In the genomic region with DNA sequence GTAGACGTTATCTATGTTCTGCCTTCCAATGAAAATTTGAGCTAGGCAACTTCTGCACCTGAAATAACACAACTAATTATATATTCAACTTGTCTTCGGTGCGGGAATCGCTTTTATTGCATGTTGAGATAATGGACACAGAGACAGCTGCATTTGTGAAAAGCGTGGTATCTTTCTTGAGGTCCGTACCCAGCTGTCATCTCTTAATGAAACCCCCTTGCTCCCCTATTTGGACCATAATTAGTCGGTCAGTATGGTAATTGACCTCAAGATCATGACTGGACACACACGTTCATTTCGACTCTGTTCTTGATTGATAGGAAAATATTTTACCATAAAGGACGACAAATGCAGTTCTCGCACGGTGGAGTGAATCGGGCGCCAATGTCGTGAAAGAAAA, we compare ENCODE assay signal across 2 worm cellular contexts.
A peak's percentile ranks its signal among the peaks of the same experiment; 100 is the strongest.
TF ChIP-seq lines count a peak whose summit lies in the region.

No protein-coding gene starts in this region.

TF ChIP-seq in whole organism, late embryonic, 69 proteins besides CTCF, POLR2A, EP300 and RAD21:
- TF ChIP-seq ceh-14 (tag; optimal IDR thresholded peaks at IDR 0.05; lab: Kevin White, UChicago): no peak
- peak; percentile 3 for TF ChIP-seq unc-42 (tag; optimal IDR thresholded peaks at IDR 0.05; lab: Kevin White, UChicago)
- TF ChIP-seq unc-55 (GFP tag; optimal IDR thresholded peaks at IDR 0.05; lab: Kevin White, UChicago): no peak
- TF ChIP-seq ceh-31 (tag; optimal IDR thresholded peaks at IDR 0.05; lab: Kevin White, UChicago): peak; percentile 15

TF ChIP-seq in whole organism, mixed stage, embryonic, 35 proteins besides CTCF, POLR2A, EP300 and RAD21:
- TF ChIP-seq lin-32 (GFP tag; optimal IDR thresholded peaks at IDR 0.05; lab: Kevin White, UChicago) (peak; percentile 44), sptf-1 (tag; optimal IDR thresholded peaks at IDR 0.05; lab: Kevin White, UChicago) (no peak), ztf-11 (tag; optimal IDR thresholded peaks at IDR 0.05; lab: Kevin White, UChicago) (no peak), pha-4 (tag; optimal IDR thresholded peaks at IDR 0.05; lab: Kevin White, UChicago) (no peak), cnd-1 (tag; optimal IDR thresholded peaks at IDR 0.05; lab: Kevin White, UChicago) (peak; percentile 76), mls-2 (tag; optimal IDR thresholded peaks at IDR 0.05; lab: Kevin White, UChicago) (no peak), lsy-2 (tag; optimal IDR thresholded peaks at IDR 0.05; lab: Kevin White, UChicago) (no peak), ham-2 (GFP tag; optimal IDR thresholded peaks at IDR 0.05; lab: Kevin White, UChicago) (no peak), drap-1 (GFP tag; optimal IDR thresholded peaks at IDR 0.05; lab: Kevin White, UChicago) (no peak), sem-2 (GFP tag; optimal IDR thresholded peaks at IDR 0.05; lab: Kevin White, UChicago) (no peak), nhr-2 (tag; optimal IDR thresholded peaks at IDR 0.05; lab: Kevin White, UChicago) (peak; percentile 82), nhr-28 (tag; optimal IDR thresholded peaks at IDR 0.05; lab: Kevin White, UChicago) (no peak), mep-1 (tag; optimal IDR thresholded peaks at IDR 0.05; lab: Kevin White, UChicago) (no peak), unc-120 (tag; optimal IDR thresholded peaks at IDR 0.05; lab: Kevin White, UChicago; ENCODE audit: poor library complexity, severe bottlenecking) (no peak), zip-8 (tag; optimal IDR thresholded peaks at IDR 0.05; lab: Kevin White, UChicago) (no peak), ceh-43 (GFP tag; optimal IDR thresholded peaks at IDR 0.05; lab: Kevin White, UChicago) (peak; percentile 37), tbx-8 (GFP tag; optimal IDR thresholded peaks at IDR 0.05; lab: Kevin White, UChicago) (no peak), snpc-4 (tag; optimal IDR thresholded peaks at IDR 0.05; lab: Kevin White, UChicago) (no peak), ces-1 (GFP tag; optimal IDR thresholded peaks at IDR 0.05; lab: Kevin White, UChicago) (peak; percentile 71), flh-1 (GFP tag; optimal IDR thresholded peaks at IDR 0.05; lab: Kevin White, UChicago) (no peak), blmp-1 (tag; optimal IDR thresholded peaks at IDR 0.05; lab: Kevin White, UChicago) (no peak)
